Fruit fly (Drosophila melanogaster): Measurements from ENCODE around the gene CG3792.

dm6 chr2L:4998571-4999191 is 21.6 kb downstream of the CG3792 start:
- TF ChIP-seq CG43689 (GFP tag; IDR thresholded peaks at IDR 0.05) (no peak), ro (GFP tag; IDR thresholded peaks at IDR 0.05) (no peak), schlank (tag; optimal IDR thresholded peaks at IDR 0.05) (no peak), Fer1 (GFP tag; optimal IDR thresholded peaks at IDR 0.05) (no peak), CG3838 (GFP tag; optimal IDR thresholded peaks at IDR 0.05) (no peak), CG7357 (GFP tag; IDR thresholded peaks at IDR 0.05) (no peak)
